Fruit fly (Drosophila melanogaster) whole organism, embryonic: ENCODE results near the gene CG7724.

Experiments
- ATbp ChIP-seq: fragments of 200-800 bp; sonication (Bioruptor generic); optimal IDR thresholded peaks from 2 replicates; lab custom pipeline; 2017; ENCODE audit warnings: missing biosample characterization, mild to moderate bottlenecking, missing genetic modification characterization, missing genetic modification reagents
- Bgb ChIP-seq: fragments of 200-800 bp; sonication (Bioruptor generic); IDR thresholded peaks from 2 replicates; pipeline ENCODE4 v1.3.6; 2022; ENCODE audit warnings: missing biosample characterization, missing genetic modification characterization; ENCODE audit not compliant: partially characterized antibody
- CG1024 ChIP-seq: fragments of 200-800 bp; sonication (Bioruptor generic); IDR thresholded peaks from 2 replicates; pipeline ENCODE4 v1.3.6; 2022; ENCODE audit warnings: missing biosample characterization, missing genetic modification characterization
- CG10654 ChIP-seq: fragments of 200-800 bp; sonication (Bioruptor generic); optimal IDR thresholded peaks from 2 replicates; lab custom pipeline; 2016; ENCODE audit warnings: missing biosample characterization, missing genetic modification characterization
- CG12071 ChIP-seq: fragments of 200-800 bp; sonication (Bioruptor generic); optimal IDR thresholded peaks from 3 replicates; lab custom pipeline; 2018; ENCODE audit warnings: missing biosample characterization, mild to moderate bottlenecking, missing genetic modification characterization
- CG12391 ChIP-seq: fragments of 200-800 bp; sonication (Bioruptor generic); optimal IDR thresholded peaks from 3 replicates; lab custom pipeline; 2018; ENCODE audit warnings: missing biosample characterization, mild to moderate bottlenecking, missing genetic modification characterization, moderate library complexity
- CG12659 ChIP-seq: fragments of 200-800 bp; sonication (Bioruptor generic); optimal IDR thresholded peaks from 3 replicates; lab custom pipeline; 2017; ENCODE audit warnings: mild to moderate bottlenecking, missing biosample characterization, missing genetic modification reagents, missing genetic modification characterization
- CG14710 ChIP-seq: fragments of 200-800 bp; sonication (Bioruptor generic); optimal IDR thresholded peaks from 3 replicates; lab custom pipeline; 2019; ENCODE audit warnings: missing biosample characterization, mild to moderate bottlenecking, missing genetic modification characterization, moderate library complexity
- CG14860 ChIP-seq: fragments of 200-800 bp; sonication (Bioruptor generic); IDR thresholded peaks from 3 replicates; pipeline ENCODE4 v1.3.6; 2022; ENCODE audit warnings: missing biosample characterization, missing genetic modification characterization; ENCODE audit not compliant: partially characterized antibody
- CG16813 ChIP-seq: fragments of 200-800 bp; sonication (Bioruptor generic); IDR thresholded peaks from 3 replicates; pipeline ENCODE4 v1.3.6; 2022; ENCODE audit warnings: missing biosample characterization, missing genetic modification characterization; ENCODE audit not compliant: partially characterized antibody
- CG18011 ChIP-seq: fragments of 200-800 bp; sonication (Bioruptor generic); optimal IDR thresholded peaks from 2 replicates; lab custom pipeline; 2017; ENCODE audit warnings: missing biosample characterization, missing genetic modification characterization, mild to moderate bottlenecking, moderate library complexity, missing genotype
- CG18476 ChIP-seq: fragments of 200-800 bp; sonication (Bioruptor generic); optimal IDR thresholded peaks from 2 replicates; lab custom pipeline; 2016; ENCODE audit warnings: missing biosample characterization, mild to moderate bottlenecking, missing genetic modification characterization
- CG2116 ChIP-seq: fragments of 200-800 bp; sonication (Bioruptor generic); optimal IDR thresholded peaks from 3 replicates; lab custom pipeline; 2018; ENCODE audit warnings: missing biosample characterization, mild to moderate bottlenecking, missing genetic modification characterization
- CG2129 ChIP-seq: fragments of 200-800 bp; sonication (Bioruptor generic); IDR thresholded peaks from 2 replicates; pipeline ENCODE4 v1.3.6; 2022; ENCODE audit warnings: missing biosample characterization, missing genetic modification characterization; ENCODE audit not compliant: partially characterized antibody
- CG3281 ChIP-seq: fragments of 200-800 bp; sonication (Bioruptor generic); optimal IDR thresholded peaks from 3 replicates; lab custom pipeline; 2017; ENCODE audit warnings: missing biosample characterization, mild to moderate bottlenecking, missing genetic modification characterization
- CG3847 ChIP-seq: fragments of 200-800 bp; sonication (Bioruptor generic); IDR thresholded peaks from 2 replicates; pipeline ENCODE4 v1.3.6; 2022; ENCODE audit warnings: missing biosample characterization, missing genetic modification characterization
- CG4424 ChIP-seq: fragments of 200-800 bp; sonication (Bioruptor generic); optimal IDR thresholded peaks from 3 replicates; lab custom pipeline; 2016; ENCODE audit warnings: missing biosample characterization, missing genetic modification characterization
- CG4617 ChIP-seq: fragments of 200-800 bp; sonication (Bioruptor generic); optimal IDR thresholded peaks from 3 replicates; lab custom pipeline; 2016; ENCODE audit warnings: missing biosample characterization, missing genetic modification characterization, borderline replicate concordance
- CG6791 ChIP-seq: fragments of 200-800 bp; sonication (Bioruptor generic); IDR thresholded peaks from 3 replicates; pipeline ENCODE4 v1.3.6; 2022; ENCODE audit warnings: missing biosample characterization, missing genetic modification characterization; ENCODE audit not compliant: partially characterized antibody
- CG7928 ChIP-seq: fragments of 200-800 bp; sonication (Bioruptor generic); optimal IDR thresholded peaks from 2 replicates; lab custom pipeline; 2017; ENCODE audit warnings: missing biosample characterization, mild to moderate bottlenecking, missing genetic modification characterization
- CG7963 ChIP-seq: fragments of 200-800 bp; sonication (Bioruptor generic); IDR thresholded peaks from 3 replicates; pipeline ENCODE4 v1.3.6; 2022; ENCODE audit warnings: missing biosample characterization, missing genetic modification characterization; ENCODE audit not compliant: partially characterized antibody
- CG8944 ChIP-seq: fragments of 200-800 bp; sonication (Bioruptor generic); optimal IDR thresholded peaks from 3 replicates; lab custom pipeline; 2016; ENCODE audit warnings: missing biosample characterization, missing genetic modification characterization
- CTCF ChIP-seq: fragments of 200-800 bp; sonication (Bioruptor generic); optimal IDR thresholded peaks from 2 replicates; lab custom pipeline; 2017; ENCODE audit warnings: missing biosample characterization, mild to moderate bottlenecking, missing genetic modification characterization, moderate library complexity
- Dip2 ChIP-seq: fragments of 200-800 bp; sonication (Bioruptor generic); IDR thresholded peaks from 2 replicates; pipeline ENCODE4 v1.3.6; 2022; ENCODE audit warnings: missing biosample characterization, missing genetic modification characterization
- Dll ChIP-seq: fragments of 200-800 bp; sonication (Bioruptor generic); IDR thresholded peaks from 4 replicates; pipeline ENCODE4 v1.3.6; 2022; ENCODE audit warnings: missing biosample characterization, missing genetic modification characterization; ENCODE audit not compliant: partially characterized antibody
- Dref ChIP-seq: fragments of 200-800 bp; sonication (Bioruptor generic); IDR thresholded peaks from 2 replicates; pipeline ENCODE4 v1.3.6; 2022; ENCODE audit warnings: missing biosample characterization, missing genetic modification characterization
- MESR4 ChIP-seq: fragments of 200-800 bp; sonication (Bioruptor generic); optimal IDR thresholded peaks from 2 replicates; lab custom pipeline; 2018; ENCODE audit warnings: missing biosample characterization, mild to moderate bottlenecking, missing genetic modification characterization, moderate library complexity
- Myb ChIP-seq: fragments of 200-800 bp; sonication (Bioruptor generic); optimal IDR thresholded peaks from 2 replicates; lab custom pipeline; 2016; ENCODE audit warnings: missing biosample characterization, missing genetic modification characterization
- NC2α ChIP-seq: fragments of 200-800 bp; sonication (Bioruptor generic); optimal IDR thresholded peaks from 2 replicates; lab custom pipeline; 2016; ENCODE audit warnings: missing biosample characterization, missing genetic modification characterization
- Spps ChIP-seq: fragments of 200-800 bp; sonication (Bioruptor generic); optimal IDR thresholded peaks from 2 replicates; lab custom pipeline; 2018; ENCODE audit warnings: missing biosample characterization, mild to moderate bottlenecking, missing genetic modification characterization
- ato ChIP-seq: fragments of 200-800 bp; sonication (Bioruptor generic); IDR thresholded peaks from 2 replicates; pipeline ENCODE4 v1.3.6; 2022; ENCODE audit warnings: missing biosample characterization, missing genetic modification characterization; ENCODE audit not compliant: partially characterized antibody
- bbx ChIP-seq: fragments of 200-800 bp; sonication (Bioruptor generic); IDR thresholded peaks from 2 replicates; pipeline ENCODE4 v1.3.6; 2022; ENCODE audit warnings: missing biosample characterization, missing genetic modification characterization; ENCODE audit not compliant: partially characterized antibody
- cwo ChIP-seq: fragments of 200-800 bp; sonication (Bioruptor generic); optimal IDR thresholded peaks from 3 replicates; lab custom pipeline; 2017; ENCODE audit warnings: missing biosample characterization, missing genetic modification characterization, mild to moderate bottlenecking, moderate library complexity, missing genetic modification reagents
- fd96Cb ChIP-seq: fragments of 200-800 bp; sonication (Bioruptor generic); optimal IDR thresholded peaks from 2 replicates; lab custom pipeline; 2018; ENCODE audit warnings: missing biosample characterization, mild to moderate bottlenecking, missing genetic modification characterization, moderate library complexity
- hb ChIP-seq: fragments of 200-800 bp; sonication (Bioruptor generic); IDR thresholded peaks from 3 replicates; pipeline ENCODE4 v1.3.6; 2022; ENCODE audit warnings: missing biosample characterization, missing genetic modification characterization; ENCODE audit not compliant: partially characterized antibody
- hbn ChIP-seq: fragments of 200-800 bp; sonication (Bioruptor generic); IDR thresholded peaks from 2 replicates; pipeline ENCODE4 v1.3.6; 2022; ENCODE audit warnings: missing biosample characterization, missing genetic modification characterization; ENCODE audit not compliant: partially characterized antibody
- insv ChIP-seq, 2 experiments: fragments of 200-800 bp; sonication (Bioruptor generic); optimal IDR thresholded peaks; 3 replicates each; lab custom pipeline; 2016 to 2018; ENCODE audit warnings: missing biosample characterization in 2 of 2, missing genetic modification characterization in 2 of 2
- klu ChIP-seq: fragments of 200-800 bp; sonication (Bioruptor generic); IDR thresholded peaks from 2 replicates; pipeline ENCODE4 v1.3.6; 2022; ENCODE audit warnings: missing biosample characterization, missing genetic modification characterization
- mam ChIP-seq: fragments of 200-800 bp; sonication (Bioruptor generic); optimal IDR thresholded peaks from 3 replicates; lab custom pipeline; 2016; ENCODE audit warnings: missing biosample characterization, missing genetic modification characterization
- nerfin-2 ChIP-seq: fragments of 200-800 bp; sonication (Bioruptor generic); IDR thresholded peaks from 2 replicates; pipeline ENCODE4 v1.3.6; 2022; ENCODE audit warnings: missing biosample characterization, missing genetic modification characterization; ENCODE audit not compliant: partially characterized antibody
- pzg ChIP-seq: fragments of 200-800 bp; sonication (Bioruptor generic); optimal IDR thresholded peaks from 3 replicates; lab custom pipeline; 2018; ENCODE audit warnings: missing biosample characterization, mild to moderate bottlenecking, missing genetic modification characterization, moderate library complexity
- sna ChIP-seq: fragments of 200-800 bp; sonication (Bioruptor generic); IDR thresholded peaks from 2 replicates; pipeline ENCODE4 v1.3.6; 2022; ENCODE audit warnings: missing biosample characterization, missing genetic modification characterization; ENCODE audit not compliant: partially characterized antibody
- stwl ChIP-seq: fragments of 200-800 bp; sonication (Bioruptor generic); optimal IDR thresholded peaks from 3 replicates; lab custom pipeline; 2018; ENCODE audit warnings: missing biosample characterization, mild to moderate bottlenecking, missing genetic modification characterization, moderate library complexity
- usp ChIP-seq: fragments of >200 bp; optimal IDR thresholded peaks from 2 replicates; lab custom pipeline; 2017; ENCODE audit warnings: missing biosample characterization, missing genetic modification characterization
- vnd ChIP-seq: fragments of 200-800 bp; sonication (Bioruptor generic); IDR thresholded peaks from 3 replicates; pipeline ENCODE4 v1.3.6; 2022; ENCODE audit warnings: missing biosample characterization, missing genetic modification characterization; ENCODE audit not compliant: partially characterized antibody
- zen2 ChIP-seq: fragments of 200-800 bp; sonication (Bioruptor generic); IDR thresholded peaks from 3 replicates; pipeline ENCODE4 v1.3.6; 2022; ENCODE audit warnings: missing biosample characterization, missing genetic modification characterization; ENCODE audit not compliant: partially characterized antibody

CG7724 gene

dm6 chr3L:17024095-17024639, 31.2 kb upstream of the CG7724 start, which contains the start of gene Fit2 (continued):
- TF ChIP-seq pzg (GFP tag; lab: Kevin White, UChicago), result peak; percentile 66
- peak; percentile 100 for TF ChIP-seq hb (GFP tag; lab: Robert Waterston, UW)
- peak; percentile 99 for TF ChIP-seq CG6791 (GFP tag; lab: Robert Waterston, UW)
- no peak for TF ChIP-seq CG12391
- no peak for TF ChIP-seq CG4424
- peak; percentile 33 for TF ChIP-seq CG4617 (GFP tag; lab: Kevin White, UChicago)
- TF ChIP-seq CG14710 (tag; lab: Kevin White, UChicago), result peak; percentile 76
- TF ChIP-seq CG12071, result no peak
- TF ChIP-seq stwl (tag; lab: Kevin White, UChicago), result peak; percentile 71
- no peak for TF ChIP-seq cwo (GFP tag; lab: Kevin White, UChicago)
- TF ChIP-seq CG14860 (GFP tag; lab: Robert Waterston, UW), result peak; percentile 99
- TF ChIP-seq CG2129 (GFP tag; lab: Robert Waterston, UW), result peak; percentile 65
- TF ChIP-seq CTCF, result peak; percentile 34
- TF ChIP-seq klu (GFP tag; lab: Robert Waterston, UW), result no peak
- peak; percentile 62 for TF ChIP-seq MESR4 (GFP tag; lab: Kevin White, UChicago)
- no peak for TF ChIP-seq fd96Cb
- TF ChIP-seq CG18011, result no peak
- TF ChIP-seq CG12659 (GFP tag; lab: Kevin White, UChicago), result peak; percentile 9
- peak; percentile 65 for TF ChIP-seq Myb (GFP tag; lab: Kevin White, UChicago)
- peak; percentile 99 for TF ChIP-seq Bgb (GFP tag; lab: Robert Waterston, UW)
- TF ChIP-seq, all 482 proteins: peak for 55

dm6 chr3L:17027310-17027709, 28.1 kb upstream of the CG7724 start, which contains the start of gene CG7730:
TSS of gene CG7730 (plus strand) at chr3L:17027515.
- TF ChIP-seq CG3281 (GFP tag; lab: Kevin White, UChicago) (no peak), bbx (GFP tag; lab: Robert Waterston, UW) (peak; percentile 58; the same call in 1 of the 2 replicates), ATbp (no peak), Dip2 (GFP tag; lab: Robert Waterston, UW) (no peak), Bgb (GFP tag; lab: Robert Waterston, UW) (peak; percentile 55; the same call in 1 of the 2 replicates), CG7963 (peak; percentile 48; the same call in 1 of the 3 replicates), CG6791 (GFP tag; lab: Robert Waterston, UW) (peak; percentile 75), CG2116 (GFP tag; lab: Kevin White, UChicago) (peak; percentile 29), ato (GFP tag; lab: Robert Waterston, UW) (peak; percentile 16; the same call in 1 of the 2 replicates), pzg (GFP tag; lab: Kevin White, UChicago) (peak; percentile 2), NC2α (GFP tag; lab: Kevin White, UChicago) (no peak), insv (GFP tag; optimal IDR thresholded peaks at IDR 0.05; lab: Kevin White, UChicago) (no peak), sna (GFP tag; lab: Robert Waterston, UW) (0 out of 2 replicates have a peak, but pooled peaks have one; percentile 50), CG3847 (no peak), vnd (peak; percentile 57), CG18476 (GFP tag; lab: Kevin White, UChicago) (no peak), CG8944 (GFP tag; lab: Kevin White, UChicago) (no peak), usp (GFP tag; lab: Kevin White, UChicago) (no peak), CG10654 (GFP tag; lab: Kevin White, UChicago) (no peak), CG16813 (GFP tag; lab: Robert Waterston, UW) (peak; percentile 40; the same call in 1 of the 3 replicates), Dll (peak; percentile 71), Dref (GFP tag; lab: Robert Waterston, UW) (peak; percentile 61), hb (GFP tag; lab: Robert Waterston, UW) (peak; percentile 32; the same call in 1 of the 3 replicates), fd96Cb (no peak), hbn (GFP tag; lab: Robert Waterston, UW) (peak; percentile 58; the same call in 1 of the 2 replicates), zen2 (peak; percentile 79), Spps (tag; lab: Kevin White, UChicago) (no peak), CG1024 (GFP tag; lab: Robert Waterston, UW) (no peak), mam (no peak), CG7928 (GFP tag; lab: Kevin White, UChicago) (no peak), nerfin-2 (GFP tag; lab: Robert Waterston, UW) (peak; percentile 63; the same call in 1 of the 2 replicates)
